Worm (Caenorhabditis elegans): ENCODE results near the gene C16C8.18.
"Not testable (repeated sequence)": the region's sequence is repeated elsewhere in the genome, so short reads cannot be mapped to it uniquely, and the experiment has no call there.

The C16C8.18 gene

ce11 chrII:3459199-3459598 lies 29.7 kb downstream of the C16C8.18 start (continued):
- no peak for TF ChIP-seq B0035.1 (tag; optimal IDR thresholded peaks at IDR 0.05)
- no peak for TF ChIP-seq ztf-28 (GFP tag; IDR thresholded peaks at IDR 0.05)
- no peak for TF ChIP-seq hlh-12 (tag; optimal IDR thresholded peaks at IDR 0.05)
- no peak for TF ChIP-seq cebp-1 (GFP tag; IDR thresholded peaks at IDR 0.05)
- no peak for TF ChIP-seq cebp-1 (tag; optimal IDR thresholded peaks at IDR 0.05)
- no peak for TF ChIP-seq nhr-90 (tag; optimal IDR thresholded peaks at IDR 0.05)

ce11 chrII:3460048-3460447 lies 30.5 kb downstream of the C16C8.18 start, which contains the start of gene C16C8.7:
Gene C16C8.7, minus strand, starts transcription at chrII:3460148.
- TF ChIP-seq rec-8 (tag; optimal IDR thresholded peaks at IDR 0.05): no peak
- no peak for TF ChIP-seq snpc-1.3 (tag; optimal IDR thresholded peaks at IDR 0.05; ENCODE audit: insufficient read depth)
- no peak for TF ChIP-seq ztf-22 (GFP tag; optimal IDR thresholded peaks at IDR 0.05)
- TF ChIP-seq ceh-100 (GFP tag; IDR thresholded peaks at IDR 0.05): no peak
- no peak for TF ChIP-seq mcd-1 (GFP tag; IDR thresholded peaks at IDR 0.05)
- TF ChIP-seq hmg-1.2 (GFP tag; IDR thresholded peaks at IDR 0.05): no peak
- TF ChIP-seq hlh-12 (tag; optimal IDR thresholded peaks at IDR 0.05): no peak
- TF ChIP-seq atf-7 (tag; optimal IDR thresholded peaks at IDR 0.05): no peak
- TF ChIP-seq ets-4 (GFP tag; optimal IDR thresholded peaks at IDR 0.05): no peak
- no peak for TF ChIP-seq hsf-1 (GFP tag; IDR thresholded peaks at IDR 0.05)
- TF ChIP-seq sptf-2 (GFP tag; optimal IDR thresholded peaks at IDR 0.05): no peak
- TF ChIP-seq cebp-2 (GFP tag; IDR thresholded peaks at IDR 0.05): no peak
- no peak for TF ChIP-seq Y53G8AR.9 (GFP tag; conservative IDR thresholded peaks at IDR 0.05)
- TF ChIP-seq B0019.2 (GFP tag; conservative IDR thresholded peaks at IDR 0.05): no peak
- no peak for TF ChIP-seq die-1 (tag; optimal IDR thresholded peaks at IDR 0.05)

ce11 chrII:3461586-3461985 lies 32.1 kb downstream of the C16C8.18 start, which contains the start of gene C16C8.8:
Gene C16C8.8, minus strand, starts transcription at chrII:3461686.
- TF ChIP-seq nfya-1 (tag; optimal IDR thresholded peaks at IDR 0.05; ENCODE audit: borderline replicate concordance, insufficient read depth) (no peak), lin-40 (tag; optimal IDR thresholded peaks at IDR 0.05) (no peak)

ce11 chrII:3463097-3463496 lies 33.6 kb downstream of the C16C8.18 start, which contains the start of gene C16C8.9:
Gene C16C8.9, minus strand, starts transcription at chrII:3463197.
- no peak for TF ChIP-seq mcd-1 (GFP tag; IDR thresholded peaks at IDR 0.05)
- no peak for TF ChIP-seq xnd-1 (tag; optimal IDR thresholded peaks at IDR 0.05)
- TF ChIP-seq nhr-90 (tag; optimal IDR thresholded peaks at IDR 0.05): no peak
- no peak for TF ChIP-seq repo-1 (tag; optimal IDR thresholded peaks at IDR 0.05)
- TF ChIP-seq Y53F4B.3 (GFP tag; IDR thresholded peaks at IDR 0.05): no peak
- TF ChIP-seq F57C9.4 (tag; optimal IDR thresholded peaks at IDR 0.05): no peak
- TF ChIP-seq F37B4.10 (GFP tag; IDR thresholded peaks at IDR 0.05): no peak
- no peak for TF ChIP-seq ZK185.1 (tag; optimal IDR thresholded peaks at IDR 0.05; ENCODE audit: poor library complexity, severe bottlenecking)
- no peak for TF ChIP-seq pbrm-1 (GFP tag; IDR thresholded peaks at IDR 0.05)

- TF ChIP-seq ztf-18 (tag; optimal IDR thresholded peaks at IDR 0.05); aptf-2 (GFP tag; conservative IDR thresholded peaks at IDR 0.05); T07F8.4 (tag; optimal IDR thresholded peaks at IDR 0.05): not testable (repeated sequence)
Measured at ce11 chrII:3464580-3464979, 35.1 kb downstream of the C16C8.18 start, which contains the start of gene C16C8.10. Gene C16C8.10, minus strand, starts transcription at chrII:3464680.
